Worm (Caenorhabditis elegans): ENCODE results near the gene C13F10.1.

The C13F10.1 gene

DNA sequence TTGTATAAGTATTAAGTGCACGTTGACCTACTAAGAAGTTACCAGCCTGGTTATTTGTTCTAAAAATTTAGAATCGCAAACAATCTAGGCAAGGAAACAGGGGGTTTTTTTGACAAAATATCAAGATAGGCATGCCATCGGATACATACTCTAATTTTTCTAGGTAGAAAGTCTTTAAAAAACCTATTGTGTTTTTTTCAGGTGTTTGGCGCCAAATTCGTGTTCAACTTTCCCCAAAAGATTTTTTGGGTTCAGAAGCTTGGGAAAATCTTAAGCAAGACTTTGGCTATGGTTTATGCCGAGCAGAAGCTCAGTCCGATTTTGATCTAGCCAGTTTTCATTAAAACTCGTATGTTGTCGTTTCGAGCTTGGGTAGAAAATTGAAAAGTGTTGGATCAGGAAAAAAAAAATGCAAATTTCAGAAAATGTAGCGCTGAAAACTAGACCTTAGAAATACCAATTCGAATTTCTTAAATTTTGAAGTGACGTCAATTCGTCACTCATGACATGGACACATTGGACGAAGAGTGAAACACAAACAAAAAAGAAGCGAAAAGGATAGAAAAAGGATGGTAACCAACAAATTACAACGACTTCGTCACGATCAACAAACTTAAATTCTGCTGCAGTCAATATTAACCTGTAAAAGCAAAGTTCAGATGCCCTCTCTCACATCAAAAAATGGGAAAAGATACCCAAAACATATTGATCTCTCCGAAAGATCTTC lies 24.5 kb downstream of the C13F10.1 start:
- TF ChIP-seq bed-3 (GFP tag; optimal IDR thresholded peaks at IDR 0.05) = no peak
- no peak for TF ChIP-seq pha-4 (tag; optimal IDR thresholded peaks at IDR 0.05)

- TF ChIP-seq M03D4.4 (tag; optimal IDR thresholded peaks at IDR 0.05) (no peak), blmp-1 (tag; optimal IDR thresholded peaks at IDR 0.05) (no peak), ham-2 (GFP tag; optimal IDR thresholded peaks at IDR 0.05) (no peak), elt-3 (tag; optimal IDR thresholded peaks at IDR 0.05) (no peak), lin-13 (tag; optimal IDR thresholded peaks at IDR 0.05) (no peak), lin-32 (GFP tag; optimal IDR thresholded peaks at IDR 0.05) (no peak), zip-8 (tag; optimal IDR thresholded peaks at IDR 0.05) (no peak), pha-4 (tag; optimal IDR thresholded peaks at IDR 0.05) (no peak)
These were observed 31.2 kb downstream of the C13F10.1 start, which contains the start of gene C05C8.8 for ce11 chrV:7255095-7255494. C05C8.8 (minus strand) TSS chrV:7255195.

DNA sequence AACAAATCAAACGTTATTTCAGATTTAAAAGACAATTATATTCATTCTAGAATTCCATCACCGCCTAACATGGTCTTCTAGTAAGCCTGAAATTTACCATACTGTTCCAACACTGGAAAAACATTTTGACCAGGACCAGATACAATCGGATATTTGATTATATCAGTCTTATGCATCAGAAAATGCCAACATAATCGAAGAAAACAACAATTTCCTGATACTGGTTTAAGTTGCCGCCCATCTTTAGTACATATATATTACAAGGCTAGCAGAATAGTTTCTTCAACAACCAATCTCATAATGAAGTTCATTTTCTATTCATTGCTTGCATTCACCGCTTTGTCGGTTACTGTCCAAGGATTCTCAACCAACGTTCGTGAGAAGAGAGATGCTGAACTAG lies 35.1 kb downstream of the C13F10.1 start, which contains the start of gene C13A2.12:
Gene C13A2.12 (plus strand): TSS at position 301 of the 400 bp plus-strand sequence.
- TF ChIP-seq lin-13 (tag; optimal IDR thresholded peaks at IDR 0.05) = no peak
- no peak for TF ChIP-seq sem-2 (GFP tag; optimal IDR thresholded peaks at IDR 0.05)
- TF ChIP-seq elt-1 (tag; optimal IDR thresholded peaks at IDR 0.05; ENCODE audit: borderline replicate concordance, insufficient read depth) = no peak
- no peak for TF ChIP-seq bed-3 (GFP tag; optimal IDR thresholded peaks at IDR 0.05)
- TF ChIP-seq ceh-43 (GFP tag; optimal IDR thresholded peaks at IDR 0.05) = no peak
- TF ChIP-seq nhr-28 (tag; optimal IDR thresholded peaks at IDR 0.05) = no peak
- no peak for TF ChIP-seq pha-4 (tag; optimal IDR thresholded peaks at IDR 0.05)
- no peak for TF ChIP-seq ceh-39 (tag; optimal IDR thresholded peaks at IDR 0.05)
- no peak for TF ChIP-seq mep-1 (tag; optimal IDR thresholded peaks at IDR 0.05)
- no peak for TF ChIP-seq ztf-11 (tag; optimal IDR thresholded peaks at IDR 0.05)
- no peak for TF ChIP-seq ham-2 (GFP tag; optimal IDR thresholded peaks at IDR 0.05)
- TF ChIP-seq hlh-1 (tag; optimal IDR thresholded peaks at IDR 0.05) = no peak
- no peak for TF ChIP-seq nhr-76 (tag; optimal IDR thresholded peaks at IDR 0.05)
- TF ChIP-seq mls-2 (tag; optimal IDR thresholded peaks at IDR 0.05) = no peak
- no peak for TF ChIP-seq lsy-2 (tag; optimal IDR thresholded peaks at IDR 0.05)

- no peak for TF ChIP-seq nhr-12 (tag; optimal IDR thresholded peaks at IDR 0.05)
- no peak for TF ChIP-seq zip-8 (tag; optimal IDR thresholded peaks at IDR 0.05)
- TF ChIP-seq sem-2 (GFP tag; optimal IDR thresholded peaks at IDR 0.05) = no peak
- no peak for TF ChIP-seq lsy-2 (tag; optimal IDR thresholded peaks at IDR 0.05)
- TF ChIP-seq lin-32 (GFP tag; optimal IDR thresholded peaks at IDR 0.05) = no peak
- TF ChIP-seq snpc-4 (tag; optimal IDR thresholded peaks at IDR 0.05) = no peak
- TF ChIP-seq flh-1 (GFP tag; optimal IDR thresholded peaks at IDR 0.05) = no peak
- no peak for TF ChIP-seq cnd-1 (tag; optimal IDR thresholded peaks at IDR 0.05)
- TF ChIP-seq M03D4.4 (tag; optimal IDR thresholded peaks at IDR 0.05) = no peak
- no peak for TF ChIP-seq ces-1 (GFP tag; optimal IDR thresholded peaks at IDR 0.05)
- TF ChIP-seq ham-2 (GFP tag; optimal IDR thresholded peaks at IDR 0.05) = no peak
- TF ChIP-seq bed-3 (GFP tag; optimal IDR thresholded peaks at IDR 0.05) = no peak
- no peak for TF ChIP-seq hlh-1 (tag; optimal IDR thresholded peaks at IDR 0.05)
- TF ChIP-seq unc-62 (GFP tag; optimal IDR thresholded peaks at IDR 0.05) = no peak
These were observed 40.2 kb downstream of the C13F10.1 start, which contains the start of gene C13A2.9 for ce11 chrV:7264042-7264441. C13A2.9 (minus strand) TSS chrV:7264142.

- TF ChIP-seq ceh-39 (tag; optimal IDR thresholded peaks at IDR 0.05) = no peak
- TF ChIP-seq lsy-2 (tag; optimal IDR thresholded peaks at IDR 0.05) = no peak
- TF ChIP-seq ceh-43 (GFP tag; optimal IDR thresholded peaks at IDR 0.05) = no peak
- TF ChIP-seq nhr-28 (tag; optimal IDR thresholded peaks at IDR 0.05) = no peak
- TF ChIP-seq flh-1 (GFP tag; optimal IDR thresholded peaks at IDR 0.05) = no peak
- no peak for TF ChIP-seq nhr-237 (tag; optimal IDR thresholded peaks at IDR 0.05)
- no peak for TF ChIP-seq tbx-8 (GFP tag; optimal IDR thresholded peaks at IDR 0.05)
- TF ChIP-seq sptf-1 (tag; optimal IDR thresholded peaks at IDR 0.05) = no peak
- no peak for TF ChIP-seq ztf-11 (tag; optimal IDR thresholded peaks at IDR 0.05)
- no peak for TF ChIP-seq nhr-76 (tag; optimal IDR thresholded peaks at IDR 0.05)
- no peak for TF ChIP-seq ces-1 (GFP tag; optimal IDR thresholded peaks at IDR 0.05)
- no peak for TF ChIP-seq drap-1 (GFP tag; optimal IDR thresholded peaks at IDR 0.05)
- no peak for TF ChIP-seq elt-1 (tag; optimal IDR thresholded peaks at IDR 0.05; ENCODE audit: borderline replicate concordance, insufficient read depth)
- no peak for TF ChIP-seq mab-5 (tag; optimal IDR thresholded peaks at IDR 0.05)
- TF ChIP-seq snpc-4 (tag; optimal IDR thresholded peaks at IDR 0.05) = no peak
- no peak for TF ChIP-seq unc-62 (GFP tag; optimal IDR thresholded peaks at IDR 0.05)
- TF ChIP-seq unc-120 (tag; optimal IDR thresholded peaks at IDR 0.05; ENCODE audit: poor library complexity, severe bottlenecking) = no peak
- no peak for TF ChIP-seq mls-2 (tag; optimal IDR thresholded peaks at IDR 0.05)
- no peak for TF ChIP-seq zip-8 (tag; optimal IDR thresholded peaks at IDR 0.05)
These were observed 42.1 kb downstream of the C13F10.1 start, which contains the start of gene C13A2.7 for ce11 chrV:7266021-7266420. C13A2.7 (plus strand) TSS chrV:7266321.
